Worm (Caenorhabditis elegans) whole organism, L3 larva: ENCODE measurements around the gene dmsr-6.

Experiments used
- aly-2 ChIP-seq: fragments of 150-350 bp; optimal IDR thresholded peaks from 2 replicates; lab custom pipeline; 2014; ENCODE audit warnings: missing biosample characterization, missing genetic modification characterization
- ama-1 ChIP-seq: fragments of 150-350 bp; optimal IDR thresholded peaks from 2 replicates; lab custom pipeline; 2018
- eor-1 ChIP-seq, 2 experiments: fragments of 150-350 bp; optimal IDR thresholded peaks; 2 replicates each; lab custom pipeline; 2014 to 2018; ENCODE audit warnings: missing biosample characterization in 2 of 2, missing genetic modification characterization in 2 of 2
- fkh-10 ChIP-seq: sonication (generic microtip); optimal IDR thresholded peaks from 2 replicates; lab custom pipeline; 2017; ENCODE audit warnings: missing biosample characterization, missing genetic modification reagents, missing genetic modification characterization
- lin-39 ChIP-seq: fragments of 150-350 bp; optimal IDR thresholded peaks from 2 replicates; lab custom pipeline; 2018; ENCODE audit warnings: missing biosample characterization, missing genetic modification reagents, missing genetic modification characterization
- mdl-1 ChIP-seq: fragments of 150-350 bp; optimal IDR thresholded peaks from 2 replicates; lab custom pipeline; 2014; ENCODE audit warnings: missing biosample characterization, missing genetic modification characterization
- nhr-12 ChIP-seq: fragments of 150-350 bp; optimal IDR thresholded peaks from 2 replicates; lab custom pipeline; 2014; ENCODE audit warnings: missing biosample characterization, missing genetic modification characterization
- nhr-237 ChIP-seq: fragments of 150-350 bp; optimal IDR thresholded peaks from 2 replicates; lab custom pipeline; 2014; ENCODE audit warnings: missing biosample characterization, missing genetic modification characterization
- nhr-25 ChIP-seq: sonication (generic microtip); optimal IDR thresholded peaks from 2 replicates; lab custom pipeline; 2017; ENCODE audit warnings: missing biosample characterization, missing genetic modification characterization
- nhr-28 ChIP-seq: fragments of 150-350 bp; optimal IDR thresholded peaks from 2 replicates; lab custom pipeline; 2014; ENCODE audit warnings: missing biosample characterization, missing genetic modification characterization
- nhr-77 ChIP-seq: fragments of 150-350 bp; optimal IDR thresholded peaks from 2 replicates; lab custom pipeline; 2014; ENCODE audit warnings: missing biosample characterization, missing genetic modification characterization
- skn-1 ChIP-seq: fragments of 150-350 bp; optimal IDR thresholded peaks from 2 replicates; lab custom pipeline; 2014; ENCODE audit warnings: missing biosample characterization, missing genetic modification characterization
- unc-39 ChIP-seq: sonication (generic microtip); optimal IDR thresholded peaks from 4 replicates; lab custom pipeline; 2017; ENCODE audit warnings: missing biosample characterization, missing genetic modification characterization
- unc-62 ChIP-seq: fragments of 150-350 bp; sonication (generic microtip); optimal IDR thresholded peaks from 4 replicates; lab custom pipeline; 2014; ENCODE audit warnings: missing biosample characterization, missing genetic modification reagents, missing genetic modification characterization

- TF ChIP-seq unc-62 (no peak), ama-1 (lab: Kevin White, UChicago) (no peak), mdl-1 (tag; lab: Kevin White, UChicago) (no peak), nhr-28 (tag; lab: Kevin White, UChicago) (no peak), unc-39 (tag; lab: Kevin White, UChicago) (no peak), nhr-25 (no peak), lin-39 (no peak), eor-1 (tag; optimal IDR thresholded peaks at IDR 0.05; lab: Kevin White, UChicago) (no peak), skn-1 (tag; lab: Kevin White, UChicago) (no peak), nhr-77 (tag; lab: Kevin White, UChicago) (no peak), aly-2 (tag; lab: Kevin White, UChicago) (no peak), fkh-10 (GFP tag; lab: Kevin White, UChicago) (no peak), nhr-237 (tag; lab: Kevin White, UChicago) (no peak), nhr-12 (tag; lab: Kevin White, UChicago) (no peak)
Measured at ce11 chrII:14408312-14408711, 47.1 kb upstream of the dmsr-6 start, which contains the start of gene F26H11.4.
